Worm (Caenorhabditis elegans) whole organism, young adult: ENCODE results near the gene dpy-30.

Experiments
- fkh-3 ChIP-seq: sonication (generic microtip); optimal IDR thresholded peaks from 2 replicates; lab custom pipeline; 2016; ENCODE audit warnings: mild to moderate bottlenecking, missing genetic modification characterization, missing compliant biosample characterization
- lin-26 ChIP-seq: fragments of 200-800 bp; sonication (Bioruptor generic); IDR thresholded peaks from 2 replicates; pipeline ENCODE4 v1.3.6; 2022; ENCODE audit warnings: missing genetic modification reagents, missing genetic modification characterization, missing compliant biosample characterization
- lir-1 ChIP-seq: fragments of 200-800 bp; sonication (Bioruptor generic); conservative IDR thresholded peaks from 2 replicates; pipeline ENCODE4 v1.3.6; 2022; ENCODE audit warnings: missing genetic modification reagents, missing genetic modification characterization, missing compliant biosample characterization
- lsl-1 ChIP-seq: fragments of 200-800 bp; sonication (Bioruptor generic); optimal IDR thresholded peaks from 2 replicates; lab custom pipeline; 2018; ENCODE audit warnings: mild to moderate bottlenecking, missing genetic modification characterization, moderate library complexity, missing compliant biosample characterization
- nhr-120 ChIP-seq: fragments of 200-800 bp; sonication (Bioruptor generic); IDR thresholded peaks from 2 replicates; pipeline ENCODE4 v1.3.6; 2022; ENCODE audit warnings: missing genetic modification characterization, missing compliant biosample characterization

DNA sequence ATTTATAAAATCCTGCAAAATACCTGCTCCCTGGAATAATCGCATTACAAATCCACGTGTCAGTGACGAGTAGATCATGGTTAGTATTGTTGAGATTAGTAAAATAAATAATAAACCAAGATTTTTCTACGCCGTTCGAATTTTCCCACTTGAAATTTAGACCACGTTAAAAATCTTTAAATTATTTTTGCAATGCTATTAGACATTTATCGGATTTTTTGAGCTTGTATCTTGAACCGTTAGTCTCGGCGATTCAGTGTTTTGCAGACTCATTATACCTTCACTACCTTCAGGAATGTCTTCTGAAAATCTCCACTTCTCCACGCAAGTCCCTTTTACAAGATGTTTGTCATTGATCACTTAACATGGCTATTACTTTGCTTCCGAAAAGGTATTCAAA lies 29.1 kb upstream of the dpy-30 start, which contains the start of gene C27A7.5:
- TF ChIP-seq nhr-120 (GFP tag; lab: Robert Waterston, UW) = no peak
- no peak for TF ChIP-seq fkh-3 (tag; lab: Kevin White, UChicago)
- no peak for TF ChIP-seq lir-1 (GFP tag; lab: Robert Waterston, UW)
- no peak for TF ChIP-seq lsl-1 (GFP tag; lab: Kevin White, UChicago)
- TF ChIP-seq lin-26 (GFP tag; lab: Robert Waterston, UW) = no peak
